Fruit fly (Drosophila melanogaster): ENCODE measurements around the gene CG12985.
A peak's percentile ranks its signal among the peaks of the same experiment; 100 is the strongest.

Gene CG12985

DNA sequence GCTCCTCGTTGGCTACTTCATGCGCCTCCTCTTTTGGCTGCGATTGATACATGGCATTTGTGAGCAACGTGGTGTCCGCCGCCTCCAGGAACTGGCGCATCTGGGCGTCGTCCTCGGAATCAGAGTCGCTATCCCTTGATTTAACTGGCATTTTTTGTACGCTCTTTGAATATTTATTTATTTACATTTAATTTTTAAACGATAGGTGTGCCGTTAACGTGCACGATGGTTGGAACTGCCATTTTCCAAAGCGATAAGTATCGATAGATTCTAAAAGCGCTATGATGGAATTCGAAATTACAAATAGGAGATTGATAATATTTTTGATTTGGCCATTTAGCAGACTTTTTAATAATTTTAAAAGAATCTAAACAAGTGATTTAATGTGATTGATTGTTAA is 31.1 kb upstream of the CG12985 start, which contains the start of gene CG32554 (continued):
- TF ChIP-seq amos (GFP tag; IDR thresholded peaks at IDR 0.05; ENCODE audit: partially characterized antibody) = peak; percentile 91
- peak; percentile 35 for TF ChIP-seq CTCF (GFP tag; optimal IDR thresholded peaks at IDR 0.05)
- TF ChIP-seq sens (GFP tag) = peak; percentile 55
- peak; percentile 85 for TF ChIP-seq ato (GFP tag; IDR thresholded peaks at IDR 0.05; ENCODE audit: partially characterized antibody)
- TF ChIP-seq CG10979 (tag; optimal IDR thresholded peaks at IDR 0.05) = no peak
- TF ChIP-seq CG11456 (GFP tag; IDR thresholded peaks at IDR 0.05) = no peak
- TF ChIP-seq CG14965 (GFP tag; optimal IDR thresholded peaks at IDR 0.05; ENCODE audit: borderline replicate concordance) = no peak
- TF ChIP-seq cwo (GFP tag; optimal IDR thresholded peaks at IDR 0.05) = no peak
- peak in 1 of 2 experiments; percentile 60 for TF ChIP-seq crp (GFP tag; optimal IDR thresholded peaks at IDR 0.05)
- TF ChIP-seq CG6765 (GFP tag; optimal IDR thresholded peaks at IDR 0.05) = no peak
- no peak for TF ChIP-seq Fer1 (GFP tag; optimal IDR thresholded peaks at IDR 0.05)
- peak; percentile 90 for TF ChIP-seq CG6791 (GFP tag; IDR thresholded peaks at IDR 0.05; ENCODE audit: partially characterized antibody)
- peak; percentile 59 for TF ChIP-seq Med (GFP tag)
- TF ChIP-seq Hr3 (GFP tag; optimal IDR thresholded peaks at IDR 0.05) = no peak
- TF ChIP-seq hth (optimal IDR thresholded peaks at IDR 0.05) = no peak
- no peak for TF ChIP-seq CG7271 (tag; optimal IDR thresholded peaks at IDR 0.05)
- peak; percentile 47 for TF ChIP-seq CG2116 (GFP tag; optimal IDR thresholded peaks at IDR 0.05)
- TF ChIP-seq nerfin-2 (GFP tag; IDR thresholded peaks at IDR 0.05; ENCODE audit: partially characterized antibody) = peak; percentile 71
- TF ChIP-seq CG2199 (GFP tag; IDR thresholded peaks at IDR 0.05) = no peak
- TF ChIP-seq Opbp (GFP tag; IDR thresholded peaks at IDR 0.05; ENCODE audit: partially characterized antibody) = peak; percentile 88; the same call in 2 of the 3 replicates
- TF ChIP-seq CG14860 (GFP tag; IDR thresholded peaks at IDR 0.05; ENCODE audit: partially characterized antibody) = peak; percentile 81
- peak; percentile 11 for TF ChIP-seq lbe (GFP tag; optimal IDR thresholded peaks at IDR 0.05)
- TF ChIP-seq inv (GFP tag; IDR thresholded peaks at IDR 0.05; ENCODE audit: partially characterized antibody) = peak; percentile 83
- no peak for TF ChIP-seq CG12391 (tag; optimal IDR thresholded peaks at IDR 0.05)
- peak; percentile 77 for TF ChIP-seq CG2129 (GFP tag; IDR thresholded peaks at IDR 0.05; ENCODE audit: partially characterized antibody)
- TF ChIP-seq CG4820 (GFP tag; optimal IDR thresholded peaks at IDR 0.05) = no peak
- no peak for TF ChIP-seq so (GFP tag; IDR thresholded peaks at IDR 0.05)
- TF ChIP-seq hbn (GFP tag; IDR thresholded peaks at IDR 0.05; ENCODE audit: partially characterized antibody) = peak; percentile 92
- TF ChIP-seq CG1603 (tag; optimal IDR thresholded peaks at IDR 0.05) = peak; percentile 24
- peak; percentile 90 for TF ChIP-seq Scr (GFP tag; IDR thresholded peaks at IDR 0.05; ENCODE audit: partially characterized antibody)
- peak; percentile 73 for TF ChIP-seq Dref (GFP tag; IDR thresholded peaks at IDR 0.05)
- peak; percentile 78; the same call in 2 of the 3 replicates for TF ChIP-seq mld (GFP tag; IDR thresholded peaks at IDR 0.05; ENCODE audit: partially characterized antibody)
- TF ChIP-seq CG17328 (GFP tag; IDR thresholded peaks at IDR 0.05) = no peak
- TF ChIP-seq CG31224 (GFP tag; IDR thresholded peaks at IDR 0.05) = no peak
- no peak for TF ChIP-seq BtbVII (GFP tag; optimal IDR thresholded peaks at IDR 0.05)
- TF ChIP-seq bbx (GFP tag; IDR thresholded peaks at IDR 0.05; ENCODE audit: partially characterized antibody) = peak; percentile 91
- peak; percentile 75 for TF ChIP-seq phol (tag; optimal IDR thresholded peaks at IDR 0.05)
- peak; percentile 85 for TF ChIP-seq E2f2 (GFP tag; IDR thresholded peaks at IDR 0.05)
- TF ChIP-seq Sin3A (optimal IDR thresholded peaks at IDR 0.05) = peak; percentile 5
- peak; percentile 21; the same call in 1 of the 3 replicates for TF ChIP-seq row (GFP tag; IDR thresholded peaks at IDR 0.05)
- peak; percentile 83 for TF ChIP-seq BEAF-32 (GFP tag; optimal IDR thresholded peaks at IDR 0.05)
- no peak for TF ChIP-seq Doc2 (GFP tag; IDR thresholded peaks at IDR 0.05)
- no peak for TF ChIP-seq CG16815 (GFP tag; optimal IDR thresholded peaks at IDR 0.05)
- TF ChIP-seq NC2α (GFP tag; optimal IDR thresholded peaks at IDR 0.05) = no peak
- TF ChIP-seq fru (optimal IDR thresholded peaks at IDR 0.05) = no peak
- peak; percentile 18 for TF ChIP-seq CG10267 (tag; optimal IDR thresholded peaks at IDR 0.05)
- TF ChIP-seq Dip3 (GFP tag; optimal IDR thresholded peaks at IDR 0.05) = no peak
- TF ChIP-seq MBD-R2 (GFP tag; IDR thresholded peaks at IDR 0.05) = peak; percentile 69
- peak; percentile 91 for TF ChIP-seq zen2 (GFP tag; IDR thresholded peaks at IDR 0.05; ENCODE audit: partially characterized antibody)
- no peak for TF ChIP-seq Abd-B (GFP tag; optimal IDR thresholded peaks at IDR 0.05)

Data from whole organism, embryonic.